Worm (Caenorhabditis elegans): ENCODE measurements around the gene srsx-40.
A peak's percentile ranks its signal among the peaks of the same experiment; 100 is the strongest.

Gene srsx-40

DNA sequence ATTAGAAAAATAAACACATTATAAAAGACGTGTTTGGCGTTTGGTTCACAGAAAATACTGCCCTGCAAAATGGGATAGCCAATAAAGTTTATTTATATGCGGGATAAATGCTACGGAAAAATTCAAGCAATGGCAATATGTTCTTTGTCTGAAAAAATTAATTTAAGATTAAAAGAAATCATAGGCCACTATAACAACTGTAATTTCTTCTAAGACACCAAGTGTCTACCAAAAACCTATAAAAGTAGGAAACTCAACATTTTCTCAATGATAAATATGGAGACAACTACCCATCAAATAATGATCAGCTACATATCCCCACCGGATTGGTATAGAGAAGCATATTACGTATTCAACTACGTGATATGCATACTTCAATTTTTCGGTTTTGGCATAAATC lies 1.9 kb upstream of the srsx-40 start, which contains the start of gene srw-3:
srw-3 (plus strand) TSS at position 301 of the 400 bp plus-strand sequence.
- no peak for TF ChIP-seq mdl-1 (tag; optimal IDR thresholded peaks at IDR 0.05)
- no peak for TF ChIP-seq peb-1 (tag; optimal IDR thresholded peaks at IDR 0.05)

DNA sequence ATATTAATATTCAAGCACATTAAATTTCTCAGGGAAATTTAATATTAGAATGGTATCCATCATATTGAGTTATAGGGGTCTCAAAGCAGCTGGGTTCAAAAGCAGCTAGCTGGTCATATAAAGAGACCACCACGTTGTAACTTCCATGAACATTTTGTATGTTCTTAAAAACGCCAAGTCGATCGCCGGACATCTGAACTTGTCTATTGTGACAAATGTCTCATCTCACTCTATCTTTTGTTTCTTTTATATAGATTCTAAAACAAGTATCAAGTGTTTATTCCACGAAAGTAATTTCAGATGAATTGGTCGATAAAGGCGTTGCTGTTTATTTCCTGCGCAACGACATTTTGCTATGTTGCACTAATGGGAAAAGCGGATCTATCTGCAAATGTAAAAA lies 6.6 kb downstream of the srsx-40 start, which contains the start of gene ZK105.3:
ZK105.3 (plus strand) TSS at position 301 of the 400 bp plus-strand sequence.
- no peak for TF ChIP-seq snpc-4 (tag; optimal IDR thresholded peaks at IDR 0.05)
- TF ChIP-seq ama-1 (optimal IDR thresholded peaks at IDR 0.05): no peak
- no peak for TF ChIP-seq unc-39 (tag; optimal IDR thresholded peaks at IDR 0.05)
- TF ChIP-seq dmd-4 (tag; optimal IDR thresholded peaks at IDR 0.05): no peak
- TF ChIP-seq elt-3 (tag; optimal IDR thresholded peaks at IDR 0.05): no peak
- TF ChIP-seq peb-1 (tag; optimal IDR thresholded peaks at IDR 0.05): no peak
- no peak for TF ChIP-seq skn-1 (tag; optimal IDR thresholded peaks at IDR 0.05)
- TF ChIP-seq crh-2 (tag; optimal IDR thresholded peaks at IDR 0.05): no peak
- no peak for TF ChIP-seq unc-62 (GFP tag; optimal IDR thresholded peaks at IDR 0.05)
- TF ChIP-seq mab-5 (tag; optimal IDR thresholded peaks at IDR 0.05): no peak
- no peak for TF ChIP-seq fos-1 (tag; optimal IDR thresholded peaks at IDR 0.05)
- TF ChIP-seq ztf-4 (tag; optimal IDR thresholded peaks at IDR 0.05): no peak
- no peak for TF ChIP-seq nhr-6 (tag; optimal IDR thresholded peaks at IDR 0.05)

DNA sequence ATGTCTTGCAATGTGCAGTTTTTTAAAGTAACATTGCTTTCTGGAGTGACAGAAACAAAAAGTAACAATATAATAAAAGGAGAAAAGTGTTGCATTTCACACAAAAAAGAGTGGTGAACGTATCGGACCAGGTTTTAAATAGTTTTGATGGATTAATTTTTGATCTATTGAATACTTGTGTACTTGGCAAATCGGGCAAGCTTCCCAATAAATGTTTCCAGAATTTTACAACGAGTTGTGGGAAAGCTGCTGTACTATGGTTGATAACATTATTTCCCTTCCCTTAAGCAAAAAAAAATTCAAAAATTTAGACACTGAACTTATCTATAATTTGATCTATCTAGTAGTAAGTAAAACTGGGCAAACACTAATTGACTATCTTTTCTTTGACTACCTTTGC lies 10.0 kb downstream of the srsx-40 start, which contains the start of gene C12D5.10:
C12D5.10 (minus strand) TSS at position 101 of the 400 bp plus-strand sequence.
- TF ChIP-seq blmp-1 (tag; optimal IDR thresholded peaks at IDR 0.05; ENCODE audit: insufficient read depth) (no peak), nhr-11 (tag; optimal IDR thresholded peaks at IDR 0.05) (no peak), lin-11 (tag; optimal IDR thresholded peaks at IDR 0.05) (no peak), nhr-77 (tag; optimal IDR thresholded peaks at IDR 0.05) (no peak), lsy-2 (tag; optimal IDR thresholded peaks at IDR 0.05) (no peak), lin-13 (GFP tag; optimal IDR thresholded peaks at IDR 0.05) (no peak), skn-1 (tag; optimal IDR thresholded peaks at IDR 0.05) (no peak), peb-1 (tag; optimal IDR thresholded peaks at IDR 0.05) (no peak), nhr-10 (tag; optimal IDR thresholded peaks at IDR 0.05) (no peak), nhr-25 (tag; optimal IDR thresholded peaks at IDR 0.05) (no peak), elt-3 (tag; optimal IDR thresholded peaks at IDR 0.05) (no peak), dmd-4 (tag; optimal IDR thresholded peaks at IDR 0.05) (no peak), mab-5 (tag; optimal IDR thresholded peaks at IDR 0.05) (no peak), zag-1 (tag; optimal IDR thresholded peaks at IDR 0.05) (no peak), mbf-1 (tag; optimal IDR thresholded peaks at IDR 0.05) (no peak), elt-1 (tag; optimal IDR thresholded peaks at IDR 0.05) (no peak)

DNA sequence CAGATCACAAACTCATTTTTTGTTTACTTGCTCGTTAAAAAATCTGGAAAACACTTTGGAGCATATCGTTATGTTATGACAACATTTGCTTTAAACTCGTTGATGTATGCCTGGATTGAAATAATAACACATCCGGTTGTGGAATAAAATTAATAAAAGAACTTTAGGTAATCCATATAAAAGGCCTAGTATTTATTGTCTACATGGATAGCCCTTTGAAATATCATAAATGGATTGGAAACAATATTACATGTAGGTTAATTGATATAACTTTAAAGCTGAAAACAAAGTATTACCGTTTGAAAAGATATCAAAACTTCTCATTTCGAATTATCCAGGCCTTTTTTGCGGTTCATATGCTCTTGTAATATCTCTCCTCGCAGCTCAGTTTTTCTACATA lies 12.8 kb downstream of the srsx-40 start:
- TF ChIP-seq ztf-11 (tag; optimal IDR thresholded peaks at IDR 0.05) (no peak), elt-3 (tag; optimal IDR thresholded peaks at IDR 0.05) (no peak), zag-1 (tag; optimal IDR thresholded peaks at IDR 0.05) (no peak), unc-39 (tag; optimal IDR thresholded peaks at IDR 0.05) (no peak), lin-11 (tag; optimal IDR thresholded peaks at IDR 0.05) (no peak), lsy-2 (tag; optimal IDR thresholded peaks at IDR 0.05) (no peak), elt-1 (tag; optimal IDR thresholded peaks at IDR 0.05) (no peak), ztf-1 (GFP tag; conservative IDR thresholded peaks at IDR 0.05) (no peak), nhr-21 (tag; optimal IDR thresholded peaks at IDR 0.05) (no peak), mbf-1 (tag; optimal IDR thresholded peaks at IDR 0.05) (no peak), ZK546.5 (tag; optimal IDR thresholded peaks at IDR 0.05) (no peak)

DNA sequence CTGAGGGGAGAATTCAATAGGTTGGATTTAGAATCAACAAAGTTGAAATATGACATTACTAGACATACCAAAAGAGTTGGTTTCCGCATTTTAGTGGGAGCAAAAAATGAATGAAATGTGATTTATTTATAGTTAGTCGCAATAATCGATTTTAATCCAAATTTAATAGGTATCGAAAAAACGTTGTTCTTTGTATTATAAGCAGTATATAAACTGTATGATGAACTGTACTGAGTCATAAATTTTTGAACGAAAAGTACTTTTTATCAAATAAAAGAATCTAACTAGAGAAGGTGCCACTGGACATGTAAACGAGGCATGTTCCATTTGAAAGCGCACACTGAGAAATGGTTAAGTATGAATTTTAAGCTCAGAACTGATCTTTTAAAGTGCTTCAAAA lies 13.5 kb downstream of the srsx-40 start, which contains the start of gene C12D5.9:
C12D5.9 (minus strand) TSS at position 101 of the 400 bp plus-strand sequence.
- TF ChIP-seq nhr-77 (tag; optimal IDR thresholded peaks at IDR 0.05): no peak
- no peak for TF ChIP-seq zag-1 (tag; optimal IDR thresholded peaks at IDR 0.05)
- no peak for TF ChIP-seq nhr-129 (tag; optimal IDR thresholded peaks at IDR 0.05)
- no peak for TF ChIP-seq ztf-11 (tag; optimal IDR thresholded peaks at IDR 0.05)
- TF ChIP-seq skn-1 (tag; optimal IDR thresholded peaks at IDR 0.05): no peak
- no peak for TF ChIP-seq ceh-16 (tag; optimal IDR thresholded peaks at IDR 0.05)
- no peak for TF ChIP-seq gmeb-1 (tag; optimal IDR thresholded peaks at IDR 0.05)
- no peak for TF ChIP-seq egl-27 (tag; optimal IDR thresholded peaks at IDR 0.05)

DNA sequence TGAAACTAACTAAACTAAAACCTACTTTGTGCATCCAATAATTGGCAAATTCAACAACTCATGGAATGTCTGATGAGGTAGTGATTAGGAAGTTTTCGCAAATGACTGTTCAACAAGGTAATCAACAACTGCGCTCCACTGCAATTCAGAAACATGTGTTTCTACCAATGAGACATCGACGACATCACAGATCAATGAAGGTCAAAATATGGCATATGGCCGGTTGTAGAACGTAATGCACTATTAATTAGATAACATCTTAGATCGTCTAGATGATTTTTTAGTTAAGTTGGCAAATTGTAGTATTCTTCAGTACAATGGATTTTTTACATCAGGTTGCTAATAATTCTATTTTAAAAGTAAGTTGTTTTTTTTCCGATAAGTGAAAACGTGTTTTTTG lies 17.2 kb downstream of the srsx-40 start, which contains the start of the genes nhr-94 and nhr-152:
nhr-94 (minus strand) TSS at position 147 of the 400 bp plus-strand sequence.
nhr-152 (plus strand) TSS at position 162 of the 400 bp plus-strand sequence.
- TF ChIP-seq fos-1 (tag; optimal IDR thresholded peaks at IDR 0.05): peak; percentile 6
- peak; percentile 11 for TF ChIP-seq elt-1 (tag; optimal IDR thresholded peaks at IDR 0.05)
- peak; percentile 77 for TF ChIP-seq nhr-25 (tag; optimal IDR thresholded peaks at IDR 0.05)
- TF ChIP-seq nhr-10 (tag; optimal IDR thresholded peaks at IDR 0.05): no peak
- TF ChIP-seq Y55F3AM.14 (GFP tag; optimal IDR thresholded peaks at IDR 0.05): no peak
- TF ChIP-seq elt-3 (tag; optimal IDR thresholded peaks at IDR 0.05): no peak
- peak; percentile 82 for TF ChIP-seq sma-9 (GFP tag; optimal IDR thresholded peaks at IDR 0.05)
- TF ChIP-seq sma-9 (tag; optimal IDR thresholded peaks at IDR 0.05): no peak
